Worm (Caenorhabditis elegans) whole organism, L1 larva: ENCODE results near the gene sre-56.

ENCODE experiments used
- C04F5.9 ChIP-seq: sonication (generic microtip); optimal IDR thresholded peaks from 2 replicates; lab custom pipeline; 2016; ENCODE audit warnings: missing genetic modification characterization, missing compliant biosample characterization
- C16A3.4 ChIP-seq: fragments of 150-350 bp; optimal IDR thresholded peaks from 2 replicates; lab custom pipeline; 2014; ENCODE audit warnings: missing biosample characterization, missing genetic modification characterization
- F16B12.6 ChIP-seq: fragments of 150-350 bp; optimal IDR thresholded peaks from 2 replicates; lab custom pipeline; 2014; ENCODE audit warnings: missing biosample characterization, missing genetic modification characterization
- alr-1 ChIP-seq: fragments of 200-800 bp; sonication (Bioruptor generic); optimal IDR thresholded peaks from 2 replicates; lab custom pipeline; 2018; ENCODE audit warnings: borderline replicate concordance, mild to moderate bottlenecking, missing genetic modification characterization, missing compliant biosample characterization
- blmp-1 ChIP-seq: fragments of 150-350 bp; optimal IDR thresholded peaks from 2 replicates; lab custom pipeline; 2014; ENCODE audit warnings: missing biosample characterization, missing genetic modification characterization
- ceh-90 ChIP-seq: sonication (generic microtip); optimal IDR thresholded peaks from 2 replicates; lab custom pipeline; 2016; ENCODE audit warnings: missing genetic modification characterization, missing compliant biosample characterization
- dpl-1 ChIP-seq, 3 experiments: fragments of 150-350 bp in 2 of 3; sonication (generic microtip) in 1 of 3; optimal IDR thresholded peaks; 2 replicates each; lab custom pipeline; 2014 to 2017; ENCODE audit warnings: missing biosample characterization in 3 of 3, missing genetic modification characterization in 3 of 3, missing genetic modification reagents in 3 of 3
- efl-1 ChIP-seq, 4 experiments: fragments of 150-350 bp; optimal IDR thresholded peaks in 3 of 4; peaks in 1 of 4; 1 replicate in 1 of 4; 2 replicates in 3 of 4; lab custom pipeline; 2014; ENCODE audit warnings: missing biosample characterization in 2 of 4, missing genetic modification characterization in 2 of 4, missing genetic modification reagents in 2 of 4
- efl-3 ChIP-seq: fragments of 200-800 bp; sonication (Bioruptor generic); optimal IDR thresholded peaks from 2 replicates; lab custom pipeline; 2018; ENCODE audit warnings: mild to moderate bottlenecking, missing genetic modification characterization, missing compliant biosample characterization
- elt-2 ChIP-seq: sonication (generic microtip); optimal IDR thresholded peaks from 2 replicates; lab custom pipeline; 2016; ENCODE audit warnings: missing genetic modification characterization, mild to moderate bottlenecking, inconsistent platforms, missing compliant biosample characterization, missing genetic modification reagents
- fkh-10 ChIP-seq: sonication (generic microtip); optimal IDR thresholded peaks from 2 replicates; lab custom pipeline; 2017; ENCODE audit warnings: missing biosample characterization, missing genetic modification reagents, missing genetic modification characterization
- fkh-4 ChIP-seq: sonication (generic microtip); optimal IDR thresholded peaks from 2 replicates; lab custom pipeline; 2016; ENCODE audit warnings: missing compliant biosample characterization, missing genetic modification characterization, borderline replicate concordance
- fkh-8 ChIP-seq: sonication (generic microtip); optimal IDR thresholded peaks from 2 replicates; lab custom pipeline; 2016; ENCODE audit warnings: mild to moderate bottlenecking, missing genetic modification characterization, missing compliant biosample characterization
- fos-1 ChIP-seq: fragments of 150-350 bp; optimal IDR thresholded peaks from 2 replicates; lab custom pipeline; 2014; ENCODE audit warnings: missing biosample characterization, missing genetic modification characterization
- hlh-17 ChIP-seq: fragments of 200-800 bp; sonication (Bioruptor generic); optimal IDR thresholded peaks from 2 replicates; lab custom pipeline; 2018; ENCODE audit warnings: missing genetic modification characterization, mild to moderate bottlenecking, missing compliant biosample characterization, moderate library complexity, borderline replicate concordance
- hpl-2 ChIP-seq: fragments of 150-350 bp; optimal IDR thresholded peaks from 2 replicates; lab custom pipeline; 2014; ENCODE audit warnings: missing biosample characterization, missing genetic modification reagents, missing genetic modification characterization
- jun-1 ChIP-seq: fragments of 150-350 bp; optimal IDR thresholded peaks from 2 replicates; lab custom pipeline; 2014; ENCODE audit warnings: missing biosample characterization, missing genetic modification reagents, missing genetic modification characterization
- lin-13 ChIP-seq: fragments of 150-350 bp; optimal IDR thresholded peaks from 2 replicates; lab custom pipeline; 2014; ENCODE audit warnings: missing biosample characterization, missing genetic modification reagents, missing genetic modification characterization
- lin-15B ChIP-seq: fragments of 150-350 bp; sonication (generic microtip); optimal IDR thresholded peaks from 3 replicates; lab custom pipeline; 2014; ENCODE audit warnings: missing biosample characterization, missing genetic modification characterization
- lin-35 ChIP-seq, 2 experiments: fragments of 150-350 bp; optimal IDR thresholded peaks; 2 replicates each; lab custom pipeline; 2014; ENCODE audit warnings: missing biosample characterization in 2 of 2, missing genetic modification characterization in 2 of 2, missing genetic modification reagents in 2 of 2
- lir-3 ChIP-seq: sonication (generic microtip); optimal IDR thresholded peaks from 2 replicates; lab custom pipeline; 2016; ENCODE audit warnings: mild to moderate bottlenecking, missing genetic modification characterization, moderate library complexity, missing compliant biosample characterization; ENCODE audit not compliant: poor library complexity
- lsy-2 ChIP-seq, 2 experiments: fragments of 150-350 bp; optimal IDR thresholded peaks; 2 replicates each; lab custom pipeline; 2014; ENCODE audit warnings: missing biosample characterization in 2 of 2, missing genetic modification characterization in 2 of 2
- mab-9 ChIP-seq: fragments of 200-800 bp; sonication (Bioruptor generic); IDR thresholded peaks from 2 replicates; pipeline ENCODE4 v1.3.6; 2022; ENCODE audit warnings: missing genetic modification reagents, missing genetic modification characterization, missing compliant biosample characterization
- mdl-1 ChIP-seq, 2 experiments: fragments of 150-350 bp; optimal IDR thresholded peaks; 2 replicates each; lab custom pipeline; 2014 to 2017; ENCODE audit warnings: missing biosample characterization in 2 of 2, missing genetic modification characterization in 2 of 2, inconsistent platforms in 1 of 2
- nhr-11 ChIP-seq: fragments of 150-350 bp; optimal IDR thresholded peaks from 2 replicates; lab custom pipeline; 2014; ENCODE audit warnings: missing biosample characterization, missing genetic modification characterization
- nhr-12 ChIP-seq: sonication (generic microtip); optimal IDR thresholded peaks from 2 replicates; lab custom pipeline; 2017; ENCODE audit warnings: missing biosample characterization, missing genetic modification characterization
- nhr-237 ChIP-seq: fragments of 150-350 bp; optimal IDR thresholded peaks from 2 replicates; lab custom pipeline; 2014; ENCODE audit warnings: missing biosample characterization, missing genetic modification characterization
- nhr-76 ChIP-seq: sonication (generic microtip); optimal IDR thresholded peaks from 2 replicates; lab custom pipeline; 2017; ENCODE audit warnings: missing biosample characterization, missing genetic modification characterization
- pag-3 ChIP-seq: sonication (generic microtip); optimal IDR thresholded peaks from 2 replicates; lab custom pipeline; 2017; ENCODE audit warnings: missing genetic modification characterization, mild to moderate bottlenecking, missing compliant biosample characterization, antibody characterized with exemption, borderline replicate concordance; ENCODE audit not compliant: insufficient read depth
- pax-3 ChIP-seq: fragments of 200-800 bp; sonication (Bioruptor generic); optimal IDR thresholded peaks from 2 replicates; lab custom pipeline; 2018; ENCODE audit warnings: mild to moderate bottlenecking, missing genetic modification characterization, moderate library complexity, missing compliant biosample characterization
- snu-23 ChIP-seq: sonication (generic microtip); optimal IDR thresholded peaks from 2 replicates; lab custom pipeline; 2016; ENCODE audit warnings: missing genetic modification characterization, missing compliant biosample characterization
- sox-4 ChIP-seq: sonication (generic microtip); optimal IDR thresholded peaks from 2 replicates; lab custom pipeline; 2016; ENCODE audit warnings: missing genetic modification characterization, missing compliant biosample characterization
- swsn-7 ChIP-seq: sonication (generic microtip); optimal IDR thresholded peaks from 2 replicates; lab custom pipeline; 2016; ENCODE audit warnings: missing genetic modification characterization, missing compliant biosample characterization
- unc-30 ChIP-seq: sonication (generic microtip); optimal IDR thresholded peaks from 2 replicates; lab custom pipeline; 2017; ENCODE audit warnings: missing biosample characterization, missing genetic modification characterization
- unc-62 ChIP-seq: fragments of 150-350 bp; optimal IDR thresholded peaks from 2 replicates; lab custom pipeline; 2014; ENCODE audit warnings: missing biosample characterization, missing genetic modification reagents, missing genetic modification characterization
- vab-15 ChIP-seq: sonication (generic microtip); optimal IDR thresholded peaks from 2 replicates; lab custom pipeline; 2017; ENCODE audit warnings: missing genotype, mild to moderate bottlenecking, missing genetic modification characterization, missing compliant biosample characterization
- zip-4 ChIP-seq: fragments of 200-800 bp; sonication (Bioruptor generic); optimal IDR thresholded peaks from 2 replicates; lab custom pipeline; 2018; ENCODE audit warnings: mild to moderate bottlenecking, missing genetic modification characterization, moderate library complexity, missing compliant biosample characterization
- ztf-11 ChIP-seq, 2 experiments: sonication (generic microtip); optimal IDR thresholded peaks; 2 replicates each; lab custom pipeline; 2016 to 2017; ENCODE audit warnings: missing genetic modification characterization in 2 of 2, missing biosample characterization in 1 of 2, missing compliant biosample characterization in 1 of 2

Gene sre-56

ce11 chrII:12350737-12351275 is 26.5 kb downstream of the sre-56 start (continued):
- TF ChIP-seq hlh-17 (no peak), ztf-11 (tag; optimal IDR thresholded peaks at IDR 0.05; lab: Kevin White, UChicago) (no peak), lin-35 (GFP tag; optimal IDR thresholded peaks at IDR 0.05; lab: Kevin White, UChicago) (peak in 1 of 2 experiments; percentile 17), fkh-10 (GFP tag; lab: Kevin White, UChicago) (no peak), efl-3 (GFP tag; lab: Kevin White, UChicago) (no peak), swsn-7 (tag; lab: Kevin White, UChicago) (no peak), snu-23 (peak; percentile 40), lsy-2 (tag; optimal IDR thresholded peaks at IDR 0.05; lab: Kevin White, UChicago) (peak in 1 of 2 experiments; percentile 72), dpl-1 (GFP tag; optimal IDR thresholded peaks at IDR 0.05; lab: Kevin White, UChicago) (no peak), F16B12.6 (tag; lab: Kevin White, UChicago) (no peak), C04F5.9 (tag; lab: Kevin White, UChicago) (no peak)

ce11 chrII:12352115-12352514 is 27.9 kb downstream of the sre-56 start, which contains the start of gene ras-1:
Gene ras-1 (minus strand): TSS chrII:12352243.
- TF ChIP-seq fkh-4 (tag; lab: Kevin White, UChicago) (no peak), C04F5.9 (tag; lab: Kevin White, UChicago) (no peak), vab-15 (no peak), swsn-7 (tag; lab: Kevin White, UChicago) (no peak), alr-1 (tag; lab: Kevin White, UChicago) (no peak), mdl-1 (tag; optimal IDR thresholded peaks at IDR 0.05; lab: Kevin White, UChicago) (no peak), pag-3 (tag; lab: Kevin White, UChicago) (no peak), mab-9 (GFP tag; lab: Robert Waterston, UW) (no peak), nhr-11 (tag; lab: Kevin White, UChicago) (no peak), unc-30 (tag; lab: Kevin White, UChicago) (no peak), unc-62 (GFP tag; lab: Kevin White, UChicago) (no peak), fkh-8 (tag; lab: Kevin White, UChicago) (no peak), lsy-2 (tag; optimal IDR thresholded peaks at IDR 0.05; lab: Kevin White, UChicago) (peak in 1 of 2 experiments; percentile 2), sox-4 (tag; lab: Kevin White, UChicago) (no peak), elt-2 (peak; percentile 26), fkh-10 (GFP tag; lab: Kevin White, UChicago) (no peak), ztf-11 (tag; optimal IDR thresholded peaks at IDR 0.05; lab: Kevin White, UChicago) (no peak), lin-13 (GFP tag; lab: Kevin White, UChicago) (no peak), C16A3.4 (tag; lab: Kevin White, UChicago) (no peak), hpl-2 (GFP tag; lab: Kevin White, UChicago) (no peak), blmp-1 (peak; percentile 1), nhr-12 (no peak), pax-3 (tag; lab: Kevin White, UChicago) (no peak), nhr-237 (tag; lab: Kevin White, UChicago) (no peak), lir-3 (tag; lab: Kevin White, UChicago) (no peak), ceh-90 (tag; lab: Kevin White, UChicago) (no peak), jun-1 (no peak), zip-4 (GFP tag; lab: Kevin White, UChicago) (no peak), fos-1 (tag; lab: Kevin White, UChicago) (no peak), efl-1 (optimal IDR thresholded peaks at IDR 0.05; lab: Kevin White, UChicago) (no peak), efl-1 (GFP tag; optimal IDR thresholded peaks at IDR 0.05 in 1 of 2; lab: Kevin White, UChicago) (peak in 1 of 2 experiments; percentile 51), nhr-76 (tag; lab: Kevin White, UChicago) (no peak), lin-15B (tag; lab: Kevin White, UChicago) (no peak)
